Worm (Caenorhabditis elegans): Measurements from ENCODE around the gene B0416.10.

DNA sequence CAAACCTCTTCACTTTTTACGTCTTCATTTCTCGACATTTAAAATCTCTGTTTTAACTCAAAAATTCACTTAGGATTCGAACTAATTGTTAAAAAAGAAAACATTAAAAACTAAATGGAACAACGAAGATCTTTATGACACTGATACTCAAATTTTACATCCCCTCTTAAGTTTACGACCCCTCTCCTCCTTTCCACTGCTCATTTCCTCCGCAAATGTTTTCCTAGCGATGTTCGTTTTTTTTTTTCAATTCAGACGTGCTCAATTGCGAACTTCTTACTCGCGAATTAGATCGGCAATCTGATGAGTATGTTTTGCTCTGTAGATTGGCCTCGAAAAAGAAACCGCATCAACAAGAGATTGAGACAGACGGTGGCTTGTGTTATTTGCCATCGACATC lies 28.3 kb upstream of the B0416.10 start:
- TF ChIP-seq R02D3.7 (tag; optimal IDR thresholded peaks at IDR 0.05) (no peak), lsy-2 (tag; optimal IDR thresholded peaks at IDR 0.05) (no peak), ceh-82 (tag; optimal IDR thresholded peaks at IDR 0.05) (no peak), snpc-4 (tag; optimal IDR thresholded peaks at IDR 0.05) (no peak), nhr-10 (tag; optimal IDR thresholded peaks at IDR 0.05) (no peak), nhr-237 (tag; optimal IDR thresholded peaks at IDR 0.05) (no peak), unc-55 (GFP tag; optimal IDR thresholded peaks at IDR 0.05) (no peak), ama-1 (optimal IDR thresholded peaks at IDR 0.05) (no peak), nhr-25 (tag; optimal IDR thresholded peaks at IDR 0.05) (no peak), unc-39 (tag; optimal IDR thresholded peaks at IDR 0.05) (no peak), lin-13 (GFP tag; optimal IDR thresholded peaks at IDR 0.05) (no peak), mab-5 (tag; optimal IDR thresholded peaks at IDR 0.05) (no peak)
